Worm (Caenorhabditis elegans) whole organism, L1 larva: ENCODE results near the gene nspb-1.
A peak's percentile ranks its signal among the peaks of the same experiment; 100 is the strongest.

Experiments used
- C04F5.9 ChIP-seq: sonication (generic microtip); optimal IDR thresholded peaks from 2 replicates; lab custom pipeline; 2016; ENCODE audit warnings: missing genetic modification characterization, missing compliant biosample characterization
- aha-1 ChIP-seq: fragments of 150-350 bp; optimal IDR thresholded peaks from 2 replicates; lab custom pipeline; 2014; ENCODE audit warnings: missing biosample characterization, missing genetic modification characterization
- aly-2 ChIP-seq: fragments of 150-350 bp; optimal IDR thresholded peaks from 2 replicates; lab custom pipeline; 2014; ENCODE audit warnings: missing biosample characterization, missing genetic modification characterization
- blmp-1 ChIP-seq: fragments of 150-350 bp; optimal IDR thresholded peaks from 2 replicates; lab custom pipeline; 2014; ENCODE audit warnings: missing biosample characterization, missing genetic modification characterization
- ceh-82 ChIP-seq, 3 experiments: fragments of 150-350 bp in 1 of 3; sonication (generic microtip) in 2 of 3; optimal IDR thresholded peaks; 2 replicates each; lab custom pipeline; 2014 to 2017; ENCODE audit warnings: missing biosample characterization in 3 of 3, missing genetic modification characterization in 3 of 3
- ceh-90 ChIP-seq: sonication (generic microtip); optimal IDR thresholded peaks from 2 replicates; lab custom pipeline; 2016; ENCODE audit warnings: missing genetic modification characterization, missing compliant biosample characterization
- dpl-1 ChIP-seq, 3 experiments: fragments of 150-350 bp in 2 of 3; sonication (generic microtip) in 1 of 3; optimal IDR thresholded peaks; 2 replicates each; lab custom pipeline; 2014 to 2017; ENCODE audit warnings: missing biosample characterization in 3 of 3, missing genetic modification characterization in 3 of 3, missing genetic modification reagents in 3 of 3
- efl-1 ChIP-seq, 4 experiments: fragments of 150-350 bp; optimal IDR thresholded peaks in 3 of 4; peaks in 1 of 4; 1 replicate in 1 of 4; 2 replicates in 3 of 4; lab custom pipeline; 2014; ENCODE audit warnings: missing biosample characterization in 2 of 4, missing genetic modification characterization in 2 of 4, missing genetic modification reagents in 2 of 4
- efl-3 ChIP-seq: fragments of 200-800 bp; sonication (Bioruptor generic); optimal IDR thresholded peaks from 2 replicates; lab custom pipeline; 2018; ENCODE audit warnings: mild to moderate bottlenecking, missing genetic modification characterization, missing compliant biosample characterization
- egl-27 ChIP-seq, 2 experiments: fragments of 150-350 bp in 1 of 2; sonication (generic microtip); optimal IDR thresholded peaks; 3 replicates each; lab custom pipeline; 2017 to 2018; ENCODE audit warnings: missing biosample characterization in 2 of 2, missing genetic modification characterization in 2 of 2, missing genetic modification reagents in 2 of 2
- elt-3 ChIP-seq, 6 experiments: fragments of 150-350 bp in 1 of 6; sonication (generic microtip); optimal IDR thresholded peaks; 2 replicates each; lab custom pipeline; 2017 to 2018; ENCODE audit warnings: missing biosample characterization in 6 of 6, missing genetic modification characterization in 6 of 6, inconsistent platforms in 1 of 6
- grh-1 ChIP-seq: fragments of 200-800 bp; sonication (Bioruptor generic); IDR thresholded peaks from 2 replicates; pipeline ENCODE4 v1.3.6; 2022; ENCODE audit warnings: missing genetic modification reagents, missing genetic modification characterization, missing compliant biosample characterization
- hlh-17 ChIP-seq: fragments of 200-800 bp; sonication (Bioruptor generic); optimal IDR thresholded peaks from 2 replicates; lab custom pipeline; 2018; ENCODE audit warnings: missing genetic modification characterization, mild to moderate bottlenecking, missing compliant biosample characterization, moderate library complexity, borderline replicate concordance
- isw-1 ChIP-seq: fragments of 200-800 bp; sonication (Bioruptor generic); IDR thresholded peaks from 2 replicates; pipeline ENCODE4 v1.3.6; 2022; ENCODE audit warnings: missing genetic modification characterization, missing compliant biosample characterization
- lin-14 ChIP-seq: fragments of 200-800 bp; sonication (Bioruptor generic); optimal IDR thresholded peaks from 2 replicates; lab custom pipeline; 2018; ENCODE audit warnings: mild to moderate bottlenecking, missing genetic modification characterization, moderate library complexity, missing compliant biosample characterization
- lin-35 ChIP-seq, 2 experiments: fragments of 150-350 bp; optimal IDR thresholded peaks; 2 replicates each; lab custom pipeline; 2014; ENCODE audit warnings: missing biosample characterization in 2 of 2, missing genetic modification characterization in 2 of 2, missing genetic modification reagents in 2 of 2
- lsy-2 ChIP-seq, 2 experiments: fragments of 150-350 bp; optimal IDR thresholded peaks; 2 replicates each; lab custom pipeline; 2014; ENCODE audit warnings: missing biosample characterization in 2 of 2, missing genetic modification characterization in 2 of 2
- mdl-1 ChIP-seq, 2 experiments: fragments of 150-350 bp; optimal IDR thresholded peaks; 2 replicates each; lab custom pipeline; 2014 to 2017; ENCODE audit warnings: missing biosample characterization in 2 of 2, missing genetic modification characterization in 2 of 2, inconsistent platforms in 1 of 2
- mep-1 ChIP-seq: fragments of 150-350 bp; optimal IDR thresholded peaks from 2 replicates; lab custom pipeline; 2014; ENCODE audit warnings: missing biosample characterization, missing genetic modification characterization
- nhr-20 ChIP-seq: sonication (generic microtip); optimal IDR thresholded peaks from 2 replicates; lab custom pipeline; 2016; ENCODE audit warnings: mild to moderate bottlenecking, missing genetic modification characterization, missing compliant biosample characterization
- nhr-237 ChIP-seq: fragments of 150-350 bp; optimal IDR thresholded peaks from 2 replicates; lab custom pipeline; 2014; ENCODE audit warnings: missing biosample characterization, missing genetic modification characterization
- nhr-28 ChIP-seq: fragments of 150-350 bp; optimal IDR thresholded peaks from 2 replicates; lab custom pipeline; 2014; ENCODE audit warnings: missing biosample characterization, missing genetic modification characterization
- nhr-71 ChIP-seq: sonication (generic microtip); optimal IDR thresholded peaks from 2 replicates; lab custom pipeline; 2016; ENCODE audit warnings: mild to moderate bottlenecking, missing genetic modification characterization, moderate library complexity, missing compliant biosample characterization
- nhr-77 ChIP-seq: fragments of 150-350 bp; optimal IDR thresholded peaks from 2 replicates; lab custom pipeline; 2014; ENCODE audit warnings: missing biosample characterization, missing genetic modification characterization
- nhr-85 ChIP-seq: sonication (generic microtip); peaks from one replicate; lab custom pipeline; 2016; ENCODE audit warnings: missing genetic modification characterization, inconsistent platforms, missing compliant biosample characterization
- nhr-90 ChIP-seq: sonication (generic microtip); optimal IDR thresholded peaks from 2 replicates; lab custom pipeline; 2016; ENCODE audit warnings: mild to moderate bottlenecking, missing genetic modification characterization, missing compliant biosample characterization; ENCODE audit not compliant: poor library complexity
- pag-3 ChIP-seq: sonication (generic microtip); optimal IDR thresholded peaks from 2 replicates; lab custom pipeline; 2017; ENCODE audit warnings: missing genetic modification characterization, mild to moderate bottlenecking, missing compliant biosample characterization, antibody characterized with exemption, borderline replicate concordance; ENCODE audit not compliant: insufficient read depth
- skn-1 ChIP-seq: fragments of 150-350 bp; optimal IDR thresholded peaks from 2 replicates; lab custom pipeline; 2014; ENCODE audit warnings: missing biosample characterization, missing genetic modification characterization
- snu-23 ChIP-seq: sonication (generic microtip); optimal IDR thresholded peaks from 2 replicates; lab custom pipeline; 2016; ENCODE audit warnings: missing genetic modification characterization, missing compliant biosample characterization
- sptf-1 ChIP-seq: fragments of 150-350 bp; optimal IDR thresholded peaks from 2 replicates; lab custom pipeline; 2014; ENCODE audit warnings: missing biosample characterization, missing genetic modification characterization
- tbx-2 ChIP-seq: sonication (generic microtip); optimal IDR thresholded peaks from 2 replicates; lab custom pipeline; 2016; ENCODE audit warnings: missing genetic modification characterization, missing compliant biosample characterization
- unc-98 ChIP-seq: fragments of 200-800 bp; sonication (Bioruptor generic); IDR thresholded peaks from 2 replicates; pipeline ENCODE4 v1.3.6; 2022; ENCODE audit warnings: missing genetic modification characterization, missing compliant biosample characterization
- xbp-1 ChIP-seq: sonication (generic microtip); optimal IDR thresholded peaks from 2 replicates; lab custom pipeline; 2016; ENCODE audit warnings: missing genetic modification characterization, missing compliant biosample characterization
- zag-1 ChIP-seq: fragments of 150-350 bp; optimal IDR thresholded peaks from 2 replicates; lab custom pipeline; 2014; ENCODE audit warnings: missing biosample characterization, missing genetic modification characterization
- zip-4 ChIP-seq: fragments of 200-800 bp; sonication (Bioruptor generic); optimal IDR thresholded peaks from 2 replicates; lab custom pipeline; 2018; ENCODE audit warnings: mild to moderate bottlenecking, missing genetic modification characterization, moderate library complexity, missing compliant biosample characterization
- ztf-4 ChIP-seq: fragments of 150-350 bp; optimal IDR thresholded peaks from 2 replicates; lab custom pipeline; 2014; ENCODE audit warnings: missing biosample characterization, missing genetic modification characterization

The nspb-1 gene

ce11 chrIV:6622142-6622541 lies 31.2 kb upstream of the nspb-1 start:
- no peak for TF ChIP-seq nhr-77 (tag; lab: Kevin White, UChicago)
- no peak for TF ChIP-seq isw-1 (GFP tag; lab: Robert Waterston, UW)
- TF ChIP-seq lin-35 (GFP tag; optimal IDR thresholded peaks at IDR 0.05; lab: Kevin White, UChicago) = peak in 1 of 2 experiments; percentile 47
- TF ChIP-seq nhr-90 (tag; lab: Kevin White, UChicago) = peak; percentile 35
- peak; percentile 71 for TF ChIP-seq nhr-85
- TF ChIP-seq nhr-71 = peak; percentile 40
- TF ChIP-seq aly-2 (tag; lab: Kevin White, UChicago) = no peak
- no peak for TF ChIP-seq ceh-82 (tag; optimal IDR thresholded peaks at IDR 0.05; lab: Kevin White, UChicago)
- peak; percentile 77 for TF ChIP-seq skn-1
- TF ChIP-seq blmp-1 = peak; percentile 46
- TF ChIP-seq dpl-1 (GFP tag; optimal IDR thresholded peaks at IDR 0.05; lab: Kevin White, UChicago) = peak; percentile 15 to 30 (median 23)
- peak in 2 of 6 experiments; percentile 43 to 68 for TF ChIP-seq elt-3 (tag; optimal IDR thresholded peaks at IDR 0.05; lab: Kevin White, UChicago)
- TF ChIP-seq nhr-20 (tag; lab: Kevin White, UChicago) = peak; percentile 33
- peak; percentile 15 for TF ChIP-seq tbx-2 (tag; lab: Kevin White, UChicago)
- peak; percentile 94 for TF ChIP-seq lin-14
- TF ChIP-seq efl-1 (optimal IDR thresholded peaks at IDR 0.05; lab: Kevin White, UChicago) = peak; percentile 13 to 17
- TF ChIP-seq efl-1 (GFP tag; optimal IDR thresholded peaks at IDR 0.05 in 1 of 2; lab: Kevin White, UChicago) = peak; percentile 20 to 91
- no peak for TF ChIP-seq C04F5.9
- TF ChIP-seq snu-23 (GFP tag; lab: Kevin White, UChicago) = peak; percentile 43
- TF ChIP-seq nhr-28 (tag; lab: Kevin White, UChicago) = no peak
- TF ChIP-seq zip-4 (GFP tag; lab: Kevin White, UChicago) = peak; percentile 85
- peak; percentile 42 for TF ChIP-seq mep-1
- TF ChIP-seq nhr-237 (tag; lab: Kevin White, UChicago) = peak; percentile 17
- peak in 1 of 2 experiments; percentile 43 for TF ChIP-seq lsy-2 (tag; optimal IDR thresholded peaks at IDR 0.05; lab: Kevin White, UChicago)

DNA sequence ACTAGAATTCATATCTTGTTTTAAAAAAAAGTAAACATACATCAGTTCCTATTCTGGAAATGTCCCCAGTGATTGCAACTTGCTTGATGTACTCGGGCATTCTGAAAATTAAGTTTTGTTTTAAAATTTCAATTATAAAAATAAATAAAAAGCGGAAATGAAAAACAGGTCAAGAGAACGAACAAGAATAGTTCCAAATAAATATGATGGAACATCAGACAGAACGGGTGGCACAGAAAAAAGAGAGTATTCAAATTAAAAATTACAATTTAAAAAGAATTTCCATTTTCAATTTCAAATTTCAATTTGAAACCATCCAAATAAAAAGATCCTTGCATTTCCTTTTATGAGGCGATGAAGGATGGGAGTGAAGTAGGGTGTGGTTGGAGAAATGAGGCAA lies 30.3 kb upstream of the nspb-1 start, which contains the start of gene C01B10.3:
C01B10.3 (minus strand) TSS at position 101 of the 400 bp plus-strand sequence.
- no peak for TF ChIP-seq nhr-28 (tag; lab: Kevin White, UChicago)
- TF ChIP-seq aha-1 (tag; lab: Kevin White, UChicago) = no peak
- TF ChIP-seq isw-1 (GFP tag; lab: Robert Waterston, UW) = no peak
- no peak for TF ChIP-seq efl-3 (GFP tag; lab: Kevin White, UChicago)
- no peak for TF ChIP-seq xbp-1 (tag; lab: Kevin White, UChicago)
- TF ChIP-seq ztf-4 (tag; lab: Kevin White, UChicago) = no peak
- no peak for TF ChIP-seq pag-3 (tag; lab: Kevin White, UChicago)
- TF ChIP-seq sptf-1 (tag; lab: Kevin White, UChicago) = no peak
- TF ChIP-seq dpl-1 (GFP tag; optimal IDR thresholded peaks at IDR 0.05; lab: Kevin White, UChicago) = no peak
- TF ChIP-seq grh-1 (GFP tag; lab: Robert Waterston, UW) = no peak
- TF ChIP-seq snu-23 (GFP tag; lab: Kevin White, UChicago) = no peak
- no peak for TF ChIP-seq unc-98

- TF ChIP-seq tbx-2 (tag; lab: Kevin White, UChicago) (no peak), lsy-2 (tag; optimal IDR thresholded peaks at IDR 0.05; lab: Kevin White, UChicago) (peak in 1 of 2 experiments; percentile 42), zag-1 (tag; lab: Kevin White, UChicago) (no peak), blmp-1 (no peak), lin-35 (GFP tag; optimal IDR thresholded peaks at IDR 0.05; lab: Kevin White, UChicago) (peak in 1 of 2 experiments; percentile 36), skn-1 (peak; percentile 48), nhr-20 (tag; lab: Kevin White, UChicago) (peak; percentile 24), zip-4 (GFP tag; lab: Kevin White, UChicago) (no peak), hlh-17 (GFP tag; lab: Kevin White, UChicago) (no peak), ceh-82 (tag; optimal IDR thresholded peaks at IDR 0.05; lab: Kevin White, UChicago) (peak in 1 of 3 experiments; percentile 16), nhr-28 (tag; lab: Kevin White, UChicago) (no peak), mdl-1 (tag; optimal IDR thresholded peaks at IDR 0.05; lab: Kevin White, UChicago) (peak in 1 of 2 experiments; percentile 2), efl-1 (optimal IDR thresholded peaks at IDR 0.05; lab: Kevin White, UChicago) (peak; percentile 12 to 53), efl-1 (GFP tag; optimal IDR thresholded peaks at IDR 0.05 in 1 of 2; lab: Kevin White, UChicago) (peak in 1 of 2 experiments; percentile 89), snu-23 (GFP tag; lab: Kevin White, UChicago) (no peak), egl-27 (tag; optimal IDR thresholded peaks at IDR 0.05; lab: Kevin White, UChicago) (no peak), ceh-90 (tag; lab: Kevin White, UChicago) (no peak)
- TF ChIP-seq, all 84 proteins: peak for 7
Measured at ce11 chrIV:6618607-6619006, 27.7 kb upstream of the nspb-1 start.
